Worm (Caenorhabditis elegans) whole organism, young adult: ENCODE results near the gene hpo-39.

Experiments used
- C17E4.6 ChIP-seq: fragments of 200-800 bp; sonication (Bioruptor generic); IDR thresholded peaks from 2 replicates; pipeline ENCODE4 v1.3.6; 2022; ENCODE audit warnings: missing genetic modification reagents, missing genetic modification characterization, missing compliant biosample characterization
- F49E8.2 ChIP-seq: sonication (generic microtip); optimal IDR thresholded peaks from 3 replicates; lab custom pipeline; 2017; ENCODE audit warnings: missing genetic modification characterization, mild to moderate bottlenecking, missing compliant biosample characterization, antibody characterized with exemption, moderate library complexity; ENCODE audit not compliant: insufficient read depth
- F55B11.4 ChIP-seq: sonication (generic microtip); optimal IDR thresholded peaks from 2 replicates; lab custom pipeline; 2016; ENCODE audit warnings: missing compliant biosample characterization, missing genetic modification characterization, borderline replicate concordance; ENCODE audit not compliant: insufficient read depth
- K12H6.12 ChIP-seq: fragments of 200-800 bp; sonication (Bioruptor generic); optimal IDR thresholded peaks from 2 replicates; lab custom pipeline; 2018; ENCODE audit warnings: mild to moderate bottlenecking, missing genetic modification characterization, missing compliant biosample characterization
- atf-7 ChIP-seq: sonication (generic microtip); optimal IDR thresholded peaks from 2 replicates; lab custom pipeline; 2017; ENCODE audit warnings: mild to moderate bottlenecking, missing genetic modification characterization, missing compliant biosample characterization
- attf-3 ChIP-seq: fragments of 200-800 bp; sonication (Bioruptor generic); conservative IDR thresholded peaks from 2 replicates; pipeline ENCODE4 v1.3.6; 2022; ENCODE audit warnings: missing genetic modification reagents, missing genetic modification characterization, missing compliant biosample characterization
- ceh-27 ChIP-seq: fragments of 200-800 bp; sonication (Bioruptor generic); optimal IDR thresholded peaks from 2 replicates; lab custom pipeline; 2018; ENCODE audit warnings: mild to moderate bottlenecking, missing genetic modification characterization, moderate library complexity, missing compliant biosample characterization
- ceh-58 ChIP-seq: fragments of 200-800 bp; sonication (Bioruptor generic); IDR thresholded peaks from 2 replicates; pipeline ENCODE4 v1.3.6; 2022; ENCODE audit warnings: missing genetic modification characterization, missing compliant biosample characterization
- chd-7 ChIP-seq: sonication (generic microtip); optimal IDR thresholded peaks from 2 replicates; lab custom pipeline; 2016; ENCODE audit warnings: mild to moderate bottlenecking, missing genetic modification characterization, moderate library complexity, missing compliant biosample characterization
- die-1 ChIP-seq: sonication (generic microtip); optimal IDR thresholded peaks from 2 replicates; lab custom pipeline; 2016; ENCODE audit warnings: missing genotype, mild to moderate bottlenecking, missing genetic modification characterization, missing compliant biosample characterization
- ets-4 ChIP-seq: fragments of 200-800 bp; sonication (Bioruptor generic); optimal IDR thresholded peaks from 2 replicates; lab custom pipeline; 2018; ENCODE audit warnings: mild to moderate bottlenecking, missing genetic modification characterization, missing compliant biosample characterization
- hmg-20 ChIP-seq: fragments of 200-800 bp; sonication (Bioruptor generic); IDR thresholded peaks from 2 replicates; pipeline ENCODE4 v1.3.6; 2022; ENCODE audit warnings: missing genetic modification reagents, missing genetic modification characterization, missing compliant biosample characterization
- lag-1 ChIP-seq: fragments of 200-800 bp; sonication (Bioruptor generic); IDR thresholded peaks from 2 replicates; pipeline ENCODE4 v1.3.6; 2022; ENCODE audit warnings: missing genetic modification reagents, missing genetic modification characterization, missing compliant biosample characterization
- lin-26 ChIP-seq: fragments of 200-800 bp; sonication (Bioruptor generic); IDR thresholded peaks from 2 replicates; pipeline ENCODE4 v1.3.6; 2022; ENCODE audit warnings: missing genetic modification reagents, missing genetic modification characterization, missing compliant biosample characterization
- lir-1 ChIP-seq: fragments of 200-800 bp; sonication (Bioruptor generic); conservative IDR thresholded peaks from 2 replicates; pipeline ENCODE4 v1.3.6; 2022; ENCODE audit warnings: missing genetic modification reagents, missing genetic modification characterization, missing compliant biosample characterization
- lsl-1 ChIP-seq: fragments of 200-800 bp; sonication (Bioruptor generic); optimal IDR thresholded peaks from 2 replicates; lab custom pipeline; 2018; ENCODE audit warnings: mild to moderate bottlenecking, missing genetic modification characterization, moderate library complexity, missing compliant biosample characterization
- madf-3 ChIP-seq: fragments of 200-800 bp; sonication (Bioruptor generic); IDR thresholded peaks from 2 replicates; pipeline ENCODE4 v1.3.6; 2022; ENCODE audit warnings: missing genetic modification reagents, missing genetic modification characterization, missing compliant biosample characterization
- madf-8 ChIP-seq: fragments of 200-800 bp; sonication (Bioruptor generic); conservative IDR thresholded peaks from 2 replicates; pipeline ENCODE4 v1.3.6; 2022; ENCODE audit warnings: missing genetic modification reagents, missing genetic modification characterization, missing compliant biosample characterization
- mcd-1 ChIP-seq: fragments of 200-800 bp; sonication (Bioruptor generic); IDR thresholded peaks from 2 replicates; pipeline ENCODE4 v1.3.6; 2022; ENCODE audit warnings: missing genetic modification reagents, missing genetic modification characterization, missing compliant biosample characterization
- nfyb-1 ChIP-seq: fragments of 200-800 bp; sonication (Bioruptor generic); IDR thresholded peaks from 2 replicates; pipeline ENCODE4 v1.3.6; 2022; ENCODE audit warnings: missing genetic modification reagents, missing genetic modification characterization, missing compliant biosample characterization
- nhr-27 ChIP-seq: fragments of 200-800 bp; sonication (Bioruptor generic); optimal IDR thresholded peaks from 2 replicates; lab custom pipeline; 2018; ENCODE audit warnings: mild to moderate bottlenecking, missing genetic modification characterization, moderate library complexity, missing compliant biosample characterization
- pbrm-1 ChIP-seq: fragments of 200-800 bp; sonication (Bioruptor generic); IDR thresholded peaks from 2 replicates; pipeline ENCODE4 v1.3.6; 2022; ENCODE audit warnings: missing genetic modification reagents, missing genetic modification characterization, missing compliant biosample characterization
- rcor-1 ChIP-seq: fragments of 200-800 bp; sonication (Bioruptor generic); IDR thresholded peaks from 2 replicates; pipeline ENCODE4 v1.3.6; 2022; ENCODE audit warnings: missing genetic modification reagents, missing genetic modification characterization, missing compliant biosample characterization
- snpc-1.1 ChIP-seq: sonication (generic microtip); optimal IDR thresholded peaks from 2 replicates; lab custom pipeline; 2017; ENCODE audit warnings: missing genetic modification characterization, mild to moderate bottlenecking, missing compliant biosample characterization, antibody characterized with exemption, moderate library complexity, missing genotype, missing genetic modification reagents; ENCODE audit not compliant: insufficient read depth
- snpc-1.3 ChIP-seq: sonication (generic microtip); optimal IDR thresholded peaks from 2 replicates; lab custom pipeline; 2017; ENCODE audit warnings: missing genetic modification characterization, mild to moderate bottlenecking, missing compliant biosample characterization, antibody characterized with exemption, moderate library complexity, missing genotype, missing genetic modification reagents; ENCODE audit not compliant: insufficient read depth
- xnd-1 ChIP-seq: sonication (generic microtip); optimal IDR thresholded peaks from 2 replicates; lab custom pipeline; 2016; ENCODE audit warnings: missing genotype, missing genetic modification reagents, missing genetic modification characterization, missing compliant biosample characterization
- zfh-2 ChIP-seq: fragments of 200-800 bp; sonication (Bioruptor generic); conservative IDR thresholded peaks from 2 replicates; pipeline ENCODE4 v1.3.6; 2022; ENCODE audit warnings: missing genetic modification reagents, missing genetic modification characterization, missing compliant biosample characterization
- zim-3 ChIP-seq: sonication (generic microtip); optimal IDR thresholded peaks from 2 replicates; lab custom pipeline; 2017; ENCODE audit warnings: mild to moderate bottlenecking, missing genetic modification characterization, moderate library complexity, missing compliant biosample characterization
- ztf-22 ChIP-seq: fragments of 200-800 bp; sonication (Bioruptor generic); optimal IDR thresholded peaks from 2 replicates; lab custom pipeline; 2018; ENCODE audit warnings: mild to moderate bottlenecking, missing genetic modification characterization, moderate library complexity, missing compliant biosample characterization
- ztf-26 ChIP-seq: sonication (generic microtip); optimal IDR thresholded peaks from 2 replicates; lab custom pipeline; 2017; ENCODE audit warnings: missing genetic modification characterization, missing compliant biosample characterization
- ztf-3 ChIP-seq: fragments of 200-800 bp; sonication (Bioruptor generic); optimal IDR thresholded peaks from 2 replicates; lab custom pipeline; 2018; ENCODE audit warnings: mild to moderate bottlenecking, missing genetic modification characterization, missing compliant biosample characterization

The hpo-39 gene

DNA sequence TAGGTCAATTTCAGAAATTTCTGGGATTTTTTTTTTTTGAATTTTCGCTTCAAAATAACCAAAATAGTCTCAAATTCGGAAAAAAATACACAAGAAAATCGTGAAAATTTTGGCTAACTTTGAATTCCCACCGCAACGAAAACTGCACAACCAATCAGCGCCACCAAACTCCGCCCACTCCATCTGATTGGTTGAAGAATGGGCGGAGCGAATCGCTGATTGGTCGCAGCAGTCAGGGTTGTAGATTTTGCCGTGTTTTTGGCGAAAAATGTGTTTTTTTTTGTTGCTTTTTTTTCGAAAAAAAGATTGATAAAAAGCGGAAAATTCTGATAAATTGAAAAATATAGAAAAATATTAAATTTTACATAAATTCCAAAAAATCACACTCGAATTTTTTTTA, 26.9 kb downstream of the hpo-39 start:
- no peak for TF ChIP-seq madf-3 (GFP tag; lab: Robert Waterston, UW)
- no peak for TF ChIP-seq lag-1 (GFP tag; lab: Robert Waterston, UW)
- peak; percentile 45; the same call in 1 of the 2 replicates for TF ChIP-seq nfyb-1 (GFP tag; lab: Robert Waterston, UW)
- no peak for TF ChIP-seq C17E4.6 (GFP tag; lab: Robert Waterston, UW)

DNA sequence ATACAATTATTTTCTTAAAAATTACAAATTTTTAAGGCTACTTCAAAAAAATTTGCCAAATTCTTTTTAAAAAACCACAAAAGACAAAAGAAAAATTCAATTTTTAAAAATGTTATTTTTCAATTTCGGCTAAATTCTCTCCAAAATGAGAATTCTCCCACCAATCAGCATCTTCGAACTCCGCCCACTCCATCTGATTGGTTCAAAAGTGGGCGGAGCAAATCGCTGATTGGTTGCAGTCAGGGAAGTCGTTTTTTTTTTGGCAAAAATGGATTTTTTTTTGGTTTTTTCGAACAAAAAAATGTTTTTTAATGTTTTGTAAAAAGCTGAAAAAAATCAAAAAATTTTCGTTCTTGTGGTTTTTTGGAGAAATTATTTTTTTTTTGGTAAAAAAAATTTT, 33.9 kb downstream of the hpo-39 start:
- TF ChIP-seq ztf-3 (GFP tag; lab: Kevin White, UChicago) (no peak), nfyb-1 (GFP tag; lab: Robert Waterston, UW) (peak; percentile 76)
- TF ChIP-seq, all 124 proteins: peak for 1

- TF ChIP-seq pbrm-1 (GFP tag; lab: Robert Waterston, UW): no peak
- no peak for TF ChIP-seq hmg-20 (GFP tag; lab: Robert Waterston, UW)
- no peak for TF ChIP-seq snpc-1.3 (tag; lab: Kevin White, UChicago)
- TF ChIP-seq F49E8.2 (tag; lab: Kevin White, UChicago): no peak
- TF ChIP-seq snpc-1.1 (tag; lab: Kevin White, UChicago): no peak
- TF ChIP-seq lir-1 (GFP tag; lab: Robert Waterston, UW): no peak
- no peak for TF ChIP-seq atf-7 (tag; lab: Kevin White, UChicago)
- no peak for TF ChIP-seq rcor-1
- TF ChIP-seq lsl-1 (GFP tag; lab: Kevin White, UChicago): no peak
- no peak for TF ChIP-seq chd-7 (tag; lab: Kevin White, UChicago)
- no peak for TF ChIP-seq ztf-22 (GFP tag; lab: Kevin White, UChicago)
- TF ChIP-seq K12H6.12 (tag; lab: Kevin White, UChicago): no peak
- TF ChIP-seq ceh-27: no peak
- no peak for TF ChIP-seq attf-3 (GFP tag; lab: Robert Waterston, UW)
- no peak for TF ChIP-seq zim-3 (tag; lab: Kevin White, UChicago)
- TF ChIP-seq ets-4 (GFP tag; lab: Kevin White, UChicago): no peak
- no peak for TF ChIP-seq madf-8
- TF ChIP-seq ztf-26 (tag; lab: Kevin White, UChicago): no peak
These were observed 38.0 kb downstream of the hpo-39 start for ce11 chrV:4535736-4536135.

DNA sequence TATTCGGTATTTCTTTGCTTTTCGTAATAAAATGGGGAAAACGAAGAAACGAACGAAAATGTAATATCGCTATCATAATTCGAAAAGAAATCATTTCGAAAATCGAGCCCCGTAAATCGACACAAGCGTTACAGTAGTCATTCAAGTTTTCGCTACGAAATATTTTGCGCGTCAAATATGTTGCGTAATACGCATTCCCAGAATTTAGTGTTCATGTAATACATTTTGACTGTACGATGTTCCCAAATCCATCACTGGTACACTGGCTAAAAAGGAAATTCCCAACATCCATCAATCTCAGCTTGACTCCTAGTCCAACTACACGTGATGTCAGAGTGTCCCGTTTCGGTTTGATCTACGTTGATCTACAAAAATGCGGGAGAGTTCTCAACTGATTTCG, 45.8 kb downstream of the hpo-39 start:
- TF ChIP-seq xnd-1: no peak
- TF ChIP-seq lin-26: 0 out of 2 replicates have a peak, but pooled peaks have one; percentile 16

- TF ChIP-seq lsl-1 (GFP tag; lab: Kevin White, UChicago) (no peak), F55B11.4 (tag; lab: Kevin White, UChicago) (no peak), nhr-27 (tag; lab: Kevin White, UChicago) (no peak), zfh-2 (GFP tag; lab: Robert Waterston, UW) (peak; percentile 86), die-1 (tag; lab: Kevin White, UChicago) (peak; percentile 5), mcd-1 (GFP tag; lab: Robert Waterston, UW) (0 out of 2 replicates have a peak, but pooled peaks have one; percentile 10), ceh-58 (GFP tag; lab: Robert Waterston, UW) (0 out of 2 replicates have a peak, but pooled peaks have one; percentile 16)
These were observed 46.8 kb downstream of the hpo-39 start for ce11 chrV:4526801-4527425.
